Worm (Caenorhabditis elegans): ENCODE results near the gene dex-1.

DNA sequence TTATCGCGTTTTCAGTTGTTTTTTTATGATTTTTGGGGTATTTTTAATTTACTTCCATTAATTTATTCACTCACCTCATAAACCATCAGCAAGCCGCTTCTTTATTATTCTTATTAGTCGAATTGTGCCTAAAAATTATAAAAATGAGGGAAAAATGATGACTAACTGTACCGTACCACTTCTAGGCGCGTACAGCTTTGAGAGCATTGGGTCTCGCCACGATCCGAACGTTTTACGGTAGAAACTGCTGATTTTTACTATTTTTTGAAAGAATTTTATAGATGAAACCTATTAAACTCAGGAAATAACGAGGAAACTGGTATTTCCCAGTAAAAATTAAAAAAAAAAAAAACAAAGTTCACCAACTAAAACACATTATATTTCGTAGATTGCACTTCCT, 17.1 kb downstream of the dex-1 start, which contains the start of gene D1044.6:
- TF ChIP-seq unc-62 (GFP tag; optimal IDR thresholded peaks at IDR 0.05), result no peak
- TF ChIP-seq athp-1 (tag; optimal IDR thresholded peaks at IDR 0.05), result no peak
- no peak for TF ChIP-seq tbx-9 (tag; optimal IDR thresholded peaks at IDR 0.05; ENCODE audit: borderline replicate concordance)
- TF ChIP-seq ama-1 (optimal IDR thresholded peaks at IDR 0.05), result no peak
- no peak for TF ChIP-seq ama-1 (GFP tag; optimal IDR thresholded peaks at IDR 0.05)
- no peak for TF ChIP-seq him-1 (tag; optimal IDR thresholded peaks at IDR 0.05)
- TF ChIP-seq unc-130 (GFP tag; optimal IDR thresholded peaks at IDR 0.05), result no peak
- TF ChIP-seq ztf-18 (tag; optimal IDR thresholded peaks at IDR 0.05), result no peak
- no peak for TF ChIP-seq fkh-3 (tag; optimal IDR thresholded peaks at IDR 0.05)

Data from whole organism, young adult.